Worm (Caenorhabditis elegans): Measurements from ENCODE around the gene Y39H10B.3.

ce11 chrV:3704688-3705087 lies 34.1 kb downstream of the Y39H10B.3 start, which contains the start of gene lin-40:
- TF ChIP-seq W03F9.2 (tag; optimal IDR thresholded peaks at IDR 0.05) (no peak), dao-5 (tag; optimal IDR thresholded peaks at IDR 0.05) (no peak), him-1 (tag; optimal IDR thresholded peaks at IDR 0.05) (no peak)
